Worm (Caenorhabditis elegans) whole organism, midembryonic: ENCODE measurements around the gene tank-1.

Experiments used
- T22C8.4 ChIP-seq: fragments of 200-800 bp; sonication (Bioruptor generic); IDR thresholded peaks from 2 replicates; pipeline ENCODE4 v1.3.6; 2022; ENCODE audit warnings: missing genetic modification characterization, missing compliant biosample characterization
- cog-1 ChIP-seq: sonication (generic microtip); optimal IDR thresholded peaks from 2 replicates; lab custom pipeline; 2016; ENCODE audit warnings: missing genetic modification characterization, missing compliant biosample characterization
- flt-1 ChIP-seq: fragments of 200-800 bp; sonication (Bioruptor generic); IDR thresholded peaks from 2 replicates; pipeline ENCODE4 v1.3.6; 2022; ENCODE audit warnings: missing genetic modification characterization, missing compliant biosample characterization
- klf-2 ChIP-seq: fragments of 200-800 bp; sonication (Bioruptor generic); conservative IDR thresholded peaks from 2 replicates; pipeline ENCODE4 v1.3.6; 2022; ENCODE audit warnings: missing genetic modification reagents, missing genetic modification characterization, missing compliant biosample characterization
- med-1 ChIP-seq: sonication (generic microtip); optimal IDR thresholded peaks from 2 replicates; lab custom pipeline; 2017; ENCODE audit warnings: missing genetic modification characterization, mild to moderate bottlenecking, missing compliant biosample characterization, antibody characterized with exemption, missing genetic modification reagents; ENCODE audit not compliant: insufficient read depth
- ref-1 ChIP-seq: fragments of 200-800 bp; sonication (Bioruptor generic); conservative IDR thresholded peaks from 2 replicates; pipeline ENCODE4 v1.3.6; 2022; ENCODE audit warnings: missing genetic modification reagents, missing genetic modification characterization, missing compliant biosample characterization
- tab-1 ChIP-seq: fragments of 200-800 bp; sonication (Bioruptor generic); IDR thresholded peaks from 2 replicates; pipeline ENCODE4 v1.3.6; 2022; ENCODE audit warnings: missing genetic modification characterization, missing compliant biosample characterization
- ztf-23 ChIP-seq: fragments of 200-800 bp; sonication (Bioruptor generic); IDR thresholded peaks from 2 replicates; pipeline ENCODE4 v1.3.6; 2022; ENCODE audit warnings: missing genetic modification reagents, missing genetic modification characterization, missing compliant biosample characterization
- ztf-29 ChIP-seq: fragments of 200-800 bp; sonication (Bioruptor generic); IDR thresholded peaks from 2 replicates; pipeline ENCODE4 v1.3.6; 2022; ENCODE audit warnings: missing genetic modification reagents, missing genetic modification characterization, missing compliant biosample characterization

The tank-1 gene

DNA sequence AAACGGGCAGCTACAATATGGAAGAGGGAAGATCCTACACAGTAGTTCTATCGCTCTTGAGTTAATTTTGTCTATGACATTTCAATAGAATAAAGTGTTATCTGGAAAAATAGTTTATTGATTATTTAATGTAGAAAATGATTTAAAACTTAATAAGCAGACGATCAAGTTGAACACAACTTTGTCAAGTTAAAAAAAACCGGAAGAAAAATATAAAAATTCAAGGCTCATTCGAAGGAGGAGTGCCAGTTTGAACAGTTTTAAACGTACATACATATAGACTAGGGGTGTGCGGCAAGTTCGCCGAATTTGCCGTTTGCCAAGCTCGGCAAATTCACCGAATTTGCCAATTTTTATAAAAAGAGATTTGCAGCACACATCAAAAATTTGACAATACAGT, 13.7 kb upstream of the tank-1 start, which contains the start of gene egl-2:
egl-2 (minus strand) TSS at position 101 of the 400 bp plus-strand sequence.
- TF ChIP-seq flt-1 (no peak), ref-1 (GFP tag; lab: Robert Waterston, UW) (no peak), ztf-23 (GFP tag; lab: Robert Waterston, UW) (no peak), med-1 (no peak), tab-1 (GFP tag; lab: Robert Waterston, UW) (no peak), cog-1 (no peak), ztf-29 (no peak), klf-2 (GFP tag; lab: Robert Waterston, UW) (no peak), T22C8.4 (GFP tag; lab: Robert Waterston, UW) (no peak)

DNA sequence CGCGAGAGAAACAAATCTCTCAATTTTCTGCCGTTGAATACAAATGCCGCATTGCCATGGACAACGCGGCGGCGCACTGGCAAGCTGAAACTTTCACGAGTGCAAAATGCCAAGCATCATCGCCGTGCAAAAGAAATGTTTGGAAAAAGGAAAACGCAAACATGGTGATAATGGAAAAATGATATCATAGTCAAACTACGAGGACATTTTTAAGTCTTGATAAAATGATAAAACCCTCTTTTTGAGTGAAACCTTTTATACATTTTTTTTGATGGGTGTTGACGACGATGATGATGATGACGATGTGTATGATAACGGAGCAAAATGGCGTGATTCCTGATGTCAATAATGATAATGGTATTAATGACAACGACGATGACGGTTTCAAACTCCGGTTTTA, 1.8 kb upstream of the tank-1 start:
- no peak for TF ChIP-seq tab-1 (GFP tag; lab: Robert Waterston, UW)
- TF ChIP-seq ztf-23 (GFP tag; lab: Robert Waterston, UW), result no peak
- TF ChIP-seq med-1, result no peak
- no peak for TF ChIP-seq klf-2 (GFP tag; lab: Robert Waterston, UW)
- no peak for TF ChIP-seq cog-1
- TF ChIP-seq ztf-29, result no peak
- no peak for TF ChIP-seq flt-1
- no peak for TF ChIP-seq T22C8.4 (GFP tag; lab: Robert Waterston, UW)
- no peak for TF ChIP-seq ref-1 (GFP tag; lab: Robert Waterston, UW)

DNA sequence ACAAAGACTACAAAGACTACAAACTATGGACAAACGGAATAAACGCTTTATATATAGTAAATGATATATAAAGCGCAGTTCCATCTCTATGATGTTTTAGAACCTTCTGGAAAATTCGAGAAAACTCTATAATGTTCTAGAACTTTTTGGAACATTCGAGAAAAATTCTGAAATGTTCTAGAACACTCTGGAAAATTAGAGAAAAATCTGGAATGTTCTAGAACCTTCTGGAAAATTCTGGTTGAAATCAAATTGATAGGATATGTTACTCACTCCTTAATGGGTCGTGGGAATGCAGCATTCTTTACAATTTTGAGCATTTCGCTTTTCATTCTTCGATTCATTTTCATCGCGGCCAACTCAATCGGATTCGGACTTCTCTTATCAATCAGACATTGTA, 7.0 kb downstream of the tank-1 start:
- TF ChIP-seq ztf-23 (GFP tag; lab: Robert Waterston, UW) (no peak), med-1 (no peak), ref-1 (GFP tag; lab: Robert Waterston, UW) (no peak), cog-1 (no peak), ztf-29 (no peak), T22C8.4 (GFP tag; lab: Robert Waterston, UW) (no peak), flt-1 (no peak), klf-2 (GFP tag; lab: Robert Waterston, UW) (no peak), tab-1 (GFP tag; lab: Robert Waterston, UW) (no peak)

DNA sequence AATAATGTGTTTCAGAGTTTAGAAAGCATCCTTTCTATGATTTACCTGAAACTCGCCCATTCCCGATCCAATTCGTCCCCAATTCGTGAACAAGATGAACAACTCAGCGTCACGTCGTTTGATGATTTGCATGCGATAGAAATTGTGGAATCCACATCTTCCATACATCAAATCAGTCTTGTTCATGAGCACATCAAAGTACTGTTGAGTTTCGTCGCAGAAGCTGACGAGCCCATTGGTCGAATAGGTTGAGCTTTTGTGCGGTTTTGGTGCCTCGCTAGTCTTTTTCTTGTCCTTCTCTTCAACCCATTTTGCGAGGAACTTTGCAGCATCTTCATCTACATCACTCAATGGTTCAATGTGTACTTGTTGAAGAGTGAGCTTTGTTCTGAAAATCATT, 7.6 kb downstream of the tank-1 start:
- no peak for TF ChIP-seq med-1
- no peak for TF ChIP-seq ztf-29
- no peak for TF ChIP-seq ztf-23 (GFP tag; lab: Robert Waterston, UW)
- TF ChIP-seq T22C8.4 (GFP tag; lab: Robert Waterston, UW), result no peak
- no peak for TF ChIP-seq flt-1
- no peak for TF ChIP-seq tab-1 (GFP tag; lab: Robert Waterston, UW)
- no peak for TF ChIP-seq klf-2 (GFP tag; lab: Robert Waterston, UW)
- no peak for TF ChIP-seq ref-1 (GFP tag; lab: Robert Waterston, UW)
- no peak for TF ChIP-seq cog-1

DNA sequence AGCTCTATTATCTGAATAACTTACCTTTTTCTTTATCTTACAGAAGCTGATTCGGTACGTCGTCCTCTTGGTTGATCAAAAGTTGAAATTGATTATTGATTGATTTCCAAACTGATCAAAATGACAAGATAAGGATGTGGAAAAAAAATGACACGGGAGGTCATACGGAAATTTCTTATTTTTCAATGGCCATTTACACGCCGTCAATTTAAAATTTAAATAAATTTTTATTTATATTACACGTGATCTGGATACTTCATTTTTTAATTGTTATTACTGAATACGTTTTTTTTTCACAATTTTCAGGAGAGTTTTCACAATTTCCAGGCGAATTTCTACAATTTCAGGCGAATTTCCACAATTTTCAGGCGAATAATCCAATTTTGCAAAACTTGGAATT, 9.6 kb downstream of the tank-1 start, which contains the start of gene Y75B7B.2:
Y75B7B.2 (minus strand) TSS at position 101 of the 400 bp plus-strand sequence.
- no peak for TF ChIP-seq T22C8.4 (GFP tag; lab: Robert Waterston, UW)
- no peak for TF ChIP-seq tab-1 (GFP tag; lab: Robert Waterston, UW)
- TF ChIP-seq ztf-29, result no peak
- no peak for TF ChIP-seq ref-1 (GFP tag; lab: Robert Waterston, UW)
- no peak for TF ChIP-seq klf-2 (GFP tag; lab: Robert Waterston, UW)
- TF ChIP-seq flt-1, result no peak
- TF ChIP-seq cog-1, result no peak
- no peak for TF ChIP-seq ztf-23 (GFP tag; lab: Robert Waterston, UW)
- TF ChIP-seq med-1, result no peak

DNA sequence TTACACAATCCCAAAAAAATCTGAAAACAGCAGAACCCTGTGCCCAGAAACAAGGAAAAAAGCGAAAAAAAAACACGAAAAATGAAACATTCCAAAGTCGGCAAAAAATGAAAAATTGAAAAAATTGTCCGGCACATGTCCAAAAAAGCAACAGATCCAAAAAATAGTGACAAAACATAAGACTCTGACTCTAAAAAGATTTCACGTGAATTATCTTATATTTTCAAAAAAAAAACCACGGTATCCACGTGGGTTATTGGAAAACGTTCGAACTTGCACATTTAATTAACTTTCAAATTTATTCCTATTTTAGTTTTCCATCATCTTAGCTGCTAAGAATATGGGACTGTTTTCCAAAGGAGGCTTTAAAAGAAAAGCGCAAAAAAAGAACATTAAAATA, 14.9 kb downstream of the tank-1 start, which contains the start of gene Y75B7B.1:
Y75B7B.1 (plus strand) TSS at position 301 of the 400 bp plus-strand sequence.
- no peak for TF ChIP-seq klf-2 (GFP tag; lab: Robert Waterston, UW)
- TF ChIP-seq T22C8.4 (GFP tag; lab: Robert Waterston, UW), result no peak
- TF ChIP-seq med-1, result no peak
- TF ChIP-seq tab-1 (GFP tag; lab: Robert Waterston, UW), result no peak
- no peak for TF ChIP-seq ref-1 (GFP tag; lab: Robert Waterston, UW)
- TF ChIP-seq ztf-23 (GFP tag; lab: Robert Waterston, UW), result no peak
- no peak for TF ChIP-seq ztf-29
- TF ChIP-seq cog-1, result no peak
- TF ChIP-seq flt-1, result no peak

DNA sequence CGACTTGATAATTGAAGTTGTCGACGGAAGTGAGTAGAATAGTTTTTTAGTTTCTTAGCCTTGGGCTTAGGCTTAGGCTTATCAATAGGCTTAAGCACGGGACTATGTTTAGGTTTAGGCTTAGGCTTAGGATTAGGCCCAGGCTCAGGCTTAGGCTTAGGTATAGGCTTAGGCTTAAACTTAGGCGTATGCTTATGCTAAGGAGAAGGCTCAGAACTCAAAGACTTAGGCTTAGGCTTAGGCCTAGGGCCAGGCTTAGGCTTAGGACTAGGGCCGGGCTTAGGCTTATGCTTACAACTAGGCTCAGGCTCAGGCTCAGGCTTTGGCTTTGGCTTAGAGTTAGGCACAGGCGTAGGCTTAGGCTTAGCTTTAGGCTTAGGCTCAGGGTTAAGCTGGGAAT, 19.0 kb downstream of the tank-1 start:
- TF ChIP-seq tab-1 (GFP tag; lab: Robert Waterston, UW) (no peak), ztf-29 (no peak), T22C8.4 (GFP tag; lab: Robert Waterston, UW) (no peak), ref-1 (GFP tag; lab: Robert Waterston, UW) (no peak), flt-1 (no peak), klf-2 (GFP tag; lab: Robert Waterston, UW) (no peak), med-1 (no peak), cog-1 (no peak), ztf-23 (GFP tag; lab: Robert Waterston, UW) (no peak)

DNA sequence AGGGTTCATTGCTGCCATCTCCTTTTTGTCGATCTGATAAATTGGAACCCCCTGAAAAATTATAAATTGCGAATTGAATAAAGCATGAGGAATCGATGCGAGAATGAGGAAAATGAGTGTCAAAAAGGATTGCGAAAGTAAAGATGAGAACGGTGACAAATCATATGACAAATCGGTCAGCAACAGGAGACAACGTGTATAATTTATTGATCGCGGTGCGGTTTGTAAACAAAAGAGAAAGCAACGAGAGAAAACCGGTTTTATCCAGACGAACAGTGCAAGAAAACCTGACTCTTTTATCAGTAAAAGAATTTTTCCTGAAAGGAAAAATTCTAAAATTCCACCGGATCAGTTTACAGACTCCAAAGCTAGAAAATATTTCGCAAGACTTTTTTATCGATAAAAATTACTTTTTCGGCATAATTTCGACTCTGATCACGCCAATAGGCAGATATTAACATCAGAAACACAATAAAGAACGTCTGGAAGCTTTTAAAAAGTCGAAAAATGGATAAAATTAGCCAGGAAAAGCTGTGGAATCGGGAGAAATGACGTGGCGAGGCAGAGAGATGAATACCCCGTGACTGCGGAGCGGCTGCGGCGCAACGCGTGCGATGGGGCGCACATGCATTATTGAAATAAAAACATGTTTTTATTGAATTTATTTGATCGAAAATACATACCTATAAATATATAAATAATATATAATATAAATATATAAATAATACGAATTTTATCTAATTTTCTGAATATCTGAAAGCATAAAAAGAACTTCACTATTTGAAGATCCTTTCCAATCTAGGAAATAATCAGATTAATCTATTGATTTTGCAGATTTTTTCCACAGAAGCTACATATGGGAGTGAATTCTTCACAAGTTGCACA, 21.3 kb downstream of the tank-1 start, which contains the start of the genes rab-1 and C39F7.5:
rab-1 (minus strand) TSS at position 51 of the 885 bp plus-strand sequence.
C39F7.5 (plus strand) TSS at position 835 of the 885 bp plus-strand sequence.
- TF ChIP-seq med-1 (no peak), flt-1 (no peak), T22C8.4 (GFP tag; lab: Robert Waterston, UW) (no peak), ref-1 (GFP tag; lab: Robert Waterston, UW) (no peak), tab-1 (GFP tag; lab: Robert Waterston, UW) (no peak), ztf-29 (no peak)

DNA sequence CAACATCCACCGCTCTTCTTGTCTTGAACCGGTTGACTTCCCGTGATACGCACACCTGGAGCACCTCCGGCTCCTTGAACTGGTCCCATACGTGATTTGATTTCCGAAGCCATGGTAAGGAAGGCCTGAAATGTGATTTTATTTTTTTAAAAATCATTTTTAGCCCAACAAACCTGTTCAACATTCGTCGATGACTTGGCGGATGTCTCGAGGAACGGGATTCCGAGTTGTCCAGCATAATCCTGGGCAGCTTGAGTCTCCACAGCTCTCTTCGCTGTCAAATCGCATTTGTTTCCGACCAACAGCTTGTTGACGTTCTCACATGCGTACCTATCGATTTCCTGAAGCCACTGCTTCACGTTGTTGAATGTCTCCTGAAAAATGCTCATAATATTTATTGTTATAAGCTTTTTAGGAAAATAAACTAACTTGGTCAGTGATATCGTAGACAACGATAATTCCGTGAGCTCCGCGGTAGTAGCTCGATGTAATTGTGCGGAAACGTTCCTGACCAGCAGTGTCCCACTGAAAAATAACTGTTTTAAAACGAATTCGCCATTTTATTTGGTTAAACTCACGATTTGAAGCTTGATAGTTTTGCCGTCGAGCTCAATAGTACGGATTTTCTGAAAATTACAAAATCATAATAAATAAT, 22.3 kb downstream of the tank-1 start:
- TF ChIP-seq T22C8.4 (GFP tag; lab: Robert Waterston, UW), result no peak
- TF ChIP-seq tab-1 (GFP tag; lab: Robert Waterston, UW), result no peak
- no peak for TF ChIP-seq klf-2 (GFP tag; lab: Robert Waterston, UW)
- TF ChIP-seq flt-1, result no peak
- no peak for TF ChIP-seq ztf-23 (GFP tag; lab: Robert Waterston, UW)
- no peak for TF ChIP-seq cog-1
- TF ChIP-seq ref-1 (GFP tag; lab: Robert Waterston, UW), result no peak
- no peak for TF ChIP-seq ztf-29
